Worm (Caenorhabditis elegans): ENCODE measurements around the gene dhs-22.

The dhs-22 gene

DNA sequence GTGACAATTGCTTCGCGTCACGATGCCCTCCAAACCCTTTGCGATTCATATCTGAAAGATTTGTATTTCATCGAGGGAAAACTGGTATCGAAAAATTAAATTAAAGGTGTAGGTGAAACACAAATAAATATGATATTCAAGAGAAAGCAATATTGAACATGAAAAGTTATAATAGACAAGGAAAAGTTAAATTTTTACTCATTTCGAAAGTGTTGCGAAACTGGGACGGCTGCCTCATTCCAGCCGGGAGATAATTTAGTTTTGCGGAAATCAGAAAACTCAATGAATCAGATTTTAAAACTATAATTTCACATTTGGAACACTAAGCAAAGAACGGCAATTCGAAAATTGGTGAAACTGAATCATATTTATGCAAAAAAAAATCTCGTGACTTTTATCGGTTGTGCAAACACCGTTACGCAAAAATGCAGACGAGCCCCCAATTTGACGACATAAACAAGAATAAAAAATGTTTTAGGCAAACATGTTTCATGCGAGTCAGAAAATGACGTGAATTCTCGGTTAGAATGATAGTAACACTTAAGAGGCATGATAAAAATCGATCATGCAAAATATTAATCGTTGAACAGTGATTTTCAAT is 6.2 kb downstream of the dhs-22 start, which contains the start of the genes nxf-1 and C15H11.11 (continued):
- TF ChIP-seq php-3 (GFP tag; IDR thresholded peaks at IDR 0.05) (peak; percentile 75; the same call in 1 of the 2 replicates), nhr-28 (tag; optimal IDR thresholded peaks at IDR 0.05) (peak; percentile 50), zfp-2 (tag; optimal IDR thresholded peaks at IDR 0.05) (no peak), nhr-102 (tag; optimal IDR thresholded peaks at IDR 0.05) (peak; percentile 72), lir-3 (tag; optimal IDR thresholded peaks at IDR 0.05) (no peak), fos-1 (tag; optimal IDR thresholded peaks at IDR 0.05) (no peak), lin-15B (tag; optimal IDR thresholded peaks at IDR 0.05) (no peak), spr-1 (tag; optimal IDR thresholded peaks at IDR 0.05) (peak; percentile 35), pqm-1 (tag; optimal IDR thresholded peaks at IDR 0.05) (peak; percentile 33), tag-97 (GFP tag; IDR thresholded peaks at IDR 0.05) (no peak), cey-2 (tag; optimal IDR thresholded peaks at IDR 0.05; ENCODE audit: borderline replicate concordance, insufficient read depth) (no peak), tra-1 (GFP tag; IDR thresholded peaks at IDR 0.05) (0 out of 2 replicates have a peak, but pooled peaks have one; percentile 43), dpl-1 (GFP tag; optimal IDR thresholded peaks at IDR 0.05) (peak; percentile 68), ceh-28 (tag; optimal IDR thresholded peaks at IDR 0.05) (no peak), ceh-20 (GFP tag; IDR thresholded peaks at IDR 0.05) (0 out of 2 replicates have a peak, but pooled peaks have one; percentile 28), mdl-1 (tag; optimal IDR thresholded peaks at IDR 0.05) (peak in 1 of 2 experiments; percentile 71), vab-7 (GFP tag; IDR thresholded peaks at IDR 0.05) (no peak), T20F7.1 (GFP tag; optimal IDR thresholded peaks at IDR 0.05) (peak; percentile 81), ZK337.2 (GFP tag; IDR thresholded peaks at IDR 0.05) (no peak), ctbp-1 (GFP tag; IDR thresholded peaks at IDR 0.05) (no peak), ces-1 (GFP tag; optimal IDR thresholded peaks at IDR 0.05) (no peak), madf-9 (GFP tag; conservative IDR thresholded peaks at IDR 0.05) (no peak), F44E2.7 (GFP tag; IDR thresholded peaks at IDR 0.05) (no peak), egl-43 (GFP tag; IDR thresholded peaks at IDR 0.05) (no peak), ztf-11 (tag; optimal IDR thresholded peaks at IDR 0.05) (no peak), aly-2 (tag; optimal IDR thresholded peaks at IDR 0.05) (no peak), Y5F2A.4 (GFP tag; optimal IDR thresholded peaks at IDR 0.05) (no peak), snpc-4 (tag; optimal IDR thresholded peaks at IDR 0.05) (no peak), F26F4.8 (GFP tag; conservative IDR thresholded peaks at IDR 0.05) (no peak), attf-4 (tag; optimal IDR thresholded peaks at IDR 0.05) (no peak), nhr-77 (tag; optimal IDR thresholded peaks at IDR 0.05) (peak; percentile 76), ceh-32 (tag; optimal IDR thresholded peaks at IDR 0.05; ENCODE audit: poor library complexity) (no peak), arid-1 (GFP tag; conservative IDR thresholded peaks at IDR 0.05) (peak; percentile 58; the same call in 1 of the 2 replicates), unc-62 (GFP tag; optimal IDR thresholded peaks at IDR 0.05 in 1 of 2) (no peak), unc-62 (tag; optimal IDR thresholded peaks at IDR 0.05) (no peak), ztf-7 (tag; optimal IDR thresholded peaks at IDR 0.05) (peak; percentile 74), F49E8.2 (tag; optimal IDR thresholded peaks at IDR 0.05; ENCODE audit: borderline replicate concordance) (no peak), zip-2 (tag; optimal IDR thresholded peaks at IDR 0.05) (no peak), mxl-3 (GFP tag; optimal IDR thresholded peaks at IDR 0.05) (peak; percentile 14), Y75B8A.6 (GFP tag; IDR thresholded peaks at IDR 0.05) (no peak), hmg-1.1 (GFP tag; IDR thresholded peaks at IDR 0.05) (peak; percentile 43; the same call in 1 of the 2 replicates), zag-1 (tag; optimal IDR thresholded peaks at IDR 0.05) (no peak), Y48G9A.11 (GFP tag; IDR thresholded peaks at IDR 0.05) (no peak), R02D3.7 (tag; optimal IDR thresholded peaks at IDR 0.05) (no peak), mes-2 (tag; optimal IDR thresholded peaks at IDR 0.05; ENCODE audit: poor library complexity, severe bottlenecking) (peak; percentile 76), lin-29 (GFP tag; IDR thresholded peaks at IDR 0.05) (no peak), daf-8 (GFP tag; IDR thresholded peaks at IDR 0.05) (no peak), hlh-30 (tag; optimal IDR thresholded peaks at IDR 0.05; ENCODE audit: insufficient read depth) (peak; percentile 99), dmd-9 (GFP tag; IDR thresholded peaks at IDR 0.05) (no peak), nhr-48 (tag; optimal IDR thresholded peaks at IDR 0.05) (peak; percentile 40), ama-1 (optimal IDR thresholded peaks at IDR 0.05) (peak; percentile 49)

Measured in whole organism, L4 larva.